Fruit fly (Drosophila melanogaster) whole organism, embryonic: ENCODE data around the gene CG32236.

ENCODE experiments used
- Aef1 ChIP-seq: fragments of 200-800 bp; sonication (Bioruptor generic); IDR thresholded peaks from 3 replicates; pipeline ENCODE4 v1.3.6; 2022; ENCODE audit warnings: missing biosample characterization, missing genetic modification characterization
- CG10431 ChIP-seq: fragments of 200-800 bp; sonication (Bioruptor generic); optimal IDR thresholded peaks from 3 replicates; lab custom pipeline; 2018; ENCODE audit warnings: missing biosample characterization, mild to moderate bottlenecking, missing genetic modification characterization
- CG12769 ChIP-seq: fragments of 200-800 bp; sonication (Bioruptor generic); optimal IDR thresholded peaks from 2 replicates; lab custom pipeline; 2019; ENCODE audit warnings: missing biosample characterization, mild to moderate bottlenecking, missing genetic modification characterization, moderate library complexity
- CG15479 ChIP-seq: fragments of 200-800 bp; sonication (Bioruptor generic); optimal IDR thresholded peaks from 3 replicates; lab custom pipeline; 2019; ENCODE audit warnings: missing biosample characterization, mild to moderate bottlenecking, missing genetic modification characterization, moderate library complexity
- CG17186 ChIP-seq: fragments of 200-800 bp; sonication (Bioruptor generic); optimal IDR thresholded peaks from 3 replicates; lab custom pipeline; 2017; ENCODE audit warnings: missing biosample characterization, missing genetic modification reagents, missing genetic modification characterization
- CG1792 ChIP-seq: fragments of 200-800 bp; sonication (Bioruptor generic); optimal IDR thresholded peaks from 2 replicates; lab custom pipeline; 2016; ENCODE audit warnings: missing biosample characterization, missing genetic modification characterization
- CG2199 ChIP-seq: fragments of 200-800 bp; sonication (Bioruptor generic); IDR thresholded peaks from 3 replicates; pipeline ENCODE4 v1.3.6; 2022; ENCODE audit warnings: missing biosample characterization, missing genetic modification characterization
- CG2889 ChIP-seq: fragments of 200-800 bp; sonication (Bioruptor generic); IDR thresholded peaks from 3 replicates; pipeline ENCODE4 v1.3.6; 2022; ENCODE audit warnings: missing biosample characterization, missing genetic modification characterization
- CG33213 ChIP-seq: fragments of 200-800 bp; sonication (Bioruptor generic); optimal IDR thresholded peaks from 3 replicates; lab custom pipeline; 2016; ENCODE audit warnings: missing biosample characterization, missing genetic modification characterization
- CG43689 ChIP-seq: fragments of 200-800 bp; sonication (Bioruptor generic); IDR thresholded peaks from 2 replicates; pipeline ENCODE4 v1.3.6; 2022; ENCODE audit warnings: missing biosample characterization, missing genetic modification characterization
- CG4424 ChIP-seq: fragments of 200-800 bp; sonication (Bioruptor generic); optimal IDR thresholded peaks from 3 replicates; lab custom pipeline; 2016; ENCODE audit warnings: missing biosample characterization, missing genetic modification characterization
- CG4730 ChIP-seq: fragments of 200-800 bp; sonication (Bioruptor generic); IDR thresholded peaks from 2 replicates; pipeline ENCODE4 v1.3.6; 2022; ENCODE audit warnings: missing biosample characterization, missing genetic modification characterization
- CG6654 ChIP-seq: fragments of 200-800 bp; sonication (Bioruptor generic); optimal IDR thresholded peaks from 2 replicates; lab custom pipeline; 2017; ENCODE audit warnings: missing biosample characterization, mild to moderate bottlenecking, missing genetic modification characterization
- CG6791 ChIP-seq: fragments of 200-800 bp; sonication (Bioruptor generic); IDR thresholded peaks from 3 replicates; pipeline ENCODE4 v1.3.6; 2022; ENCODE audit warnings: missing biosample characterization, missing genetic modification characterization; ENCODE audit not compliant: partially characterized antibody
- CG8359 ChIP-seq: fragments of 200-800 bp; sonication (Bioruptor generic); optimal IDR thresholded peaks from 2 replicates; lab custom pipeline; 2017; ENCODE audit warnings: missing biosample characterization, mild to moderate bottlenecking, missing genetic modification characterization, borderline replicate concordance
- CG8765 ChIP-seq: fragments of 200-800 bp; sonication (Bioruptor generic); IDR thresholded peaks from 2 replicates; pipeline ENCODE4 v1.3.6; 2022; ENCODE audit warnings: missing biosample characterization, missing genetic modification characterization
- CG8944 ChIP-seq: fragments of 200-800 bp; sonication (Bioruptor generic); optimal IDR thresholded peaks from 3 replicates; lab custom pipeline; 2016; ENCODE audit warnings: missing biosample characterization, missing genetic modification characterization
- CG9609 ChIP-seq: fragments of 200-800 bp; sonication (Bioruptor generic); optimal IDR thresholded peaks from 3 replicates; lab custom pipeline; 2016; ENCODE audit warnings: missing biosample characterization, missing genetic modification characterization
- CkIIα-i1 ChIP-seq: fragments of 200-800 bp; sonication (Bioruptor generic); IDR thresholded peaks from 2 replicates; pipeline ENCODE4 v1.3.6; 2022; ENCODE audit warnings: missing biosample characterization, missing genetic modification characterization
- E2f2 ChIP-seq: fragments of 200-800 bp; sonication (Bioruptor generic); IDR thresholded peaks from 2 replicates; pipeline ENCODE4 v1.3.6; 2022; ENCODE audit warnings: missing biosample characterization, missing genetic modification characterization
- Fer3 ChIP-seq: fragments of 200-800 bp; sonication (Bioruptor generic); optimal IDR thresholded peaks from 2 replicates; lab custom pipeline; 2018; ENCODE audit warnings: missing biosample characterization, mild to moderate bottlenecking, missing genetic modification characterization, moderate library complexity
- Hey ChIP-seq: fragments of 200-800 bp; sonication (Bioruptor generic); optimal IDR thresholded peaks from 3 replicates; lab custom pipeline; 2018; ENCODE audit warnings: missing biosample characterization, mild to moderate bottlenecking, missing genetic modification characterization
- HmgZ ChIP-seq: fragments of 200-800 bp; sonication (Bioruptor generic); optimal IDR thresholded peaks from 2 replicates; lab custom pipeline; 2018; ENCODE audit warnings: missing biosample characterization, mild to moderate bottlenecking, missing genetic modification characterization
- Hr39 ChIP-seq: fragments of >200 bp; optimal IDR thresholded peaks from 2 replicates; lab custom pipeline; 2017
- Hr78 ChIP-seq, 2 experiments: fragments of 200-800 bp in 1 of 2; fragments of >200 bp in 1 of 2; sonication (Bioruptor generic) in 1 of 2; optimal IDR thresholded peaks; 2 replicates each; lab custom pipeline; 2017 to 2019; ENCODE audit warnings: missing biosample characterization in 2 of 2, missing genetic modification characterization in 2 of 2, mild to moderate bottlenecking in 1 of 2, moderate library complexity in 1 of 2
- MBD-R2 ChIP-seq: fragments of 200-800 bp; sonication (Bioruptor generic); IDR thresholded peaks from 2 replicates; pipeline ENCODE4 v1.3.6; 2022; ENCODE audit warnings: missing biosample characterization, missing genetic modification characterization
- NK7.1 ChIP-seq: fragments of 200-800 bp; sonication (Bioruptor generic); optimal IDR thresholded peaks from 3 replicates; lab custom pipeline; 2016; ENCODE audit warnings: missing biosample characterization, missing genetic modification characterization
- Opbp ChIP-seq: fragments of 200-800 bp; sonication (Bioruptor generic); IDR thresholded peaks from 3 replicates; pipeline ENCODE4 v1.3.6; 2022; ENCODE audit warnings: missing biosample characterization, missing genetic modification characterization; ENCODE audit not compliant: partially characterized antibody
- Poxn ChIP-seq: fragments of 200-800 bp; sonication (Bioruptor generic); IDR thresholded peaks from 2 replicates; pipeline ENCODE4 v1.3.6; 2022; ENCODE audit warnings: missing biosample characterization, missing genetic modification characterization
- ac ChIP-seq: fragments of 200-800 bp; sonication (Bioruptor generic); optimal IDR thresholded peaks from 3 replicates; lab custom pipeline; 2017; ENCODE audit warnings: missing biosample characterization, mild to moderate bottlenecking, missing genetic modification characterization
- ara ChIP-seq: fragments of 200-800 bp; sonication (Bioruptor generic); IDR thresholded peaks from 2 replicates; pipeline ENCODE4 v1.3.6; 2022; ENCODE audit warnings: missing biosample characterization, missing genetic modification characterization
- btn ChIP-seq: fragments of 200-800 bp; sonication (Bioruptor generic); optimal IDR thresholded peaks from 2 replicates; lab custom pipeline; 2016; ENCODE audit warnings: missing biosample characterization, missing genetic modification characterization
- cg ChIP-seq: fragments of 200-800 bp; sonication (Bioruptor generic); optimal IDR thresholded peaks from 3 replicates; lab custom pipeline; 2019; ENCODE audit warnings: missing biosample characterization, mild to moderate bottlenecking, missing genetic modification characterization, moderate library complexity
- chm ChIP-seq: fragments of 200-800 bp; sonication (Bioruptor generic); IDR thresholded peaks from 2 replicates; pipeline ENCODE4 v1.3.6; 2022; ENCODE audit warnings: missing biosample characterization, missing genetic modification characterization
- ci ChIP-seq: fragments of 200-800 bp; sonication (Bioruptor generic); IDR thresholded peaks from 3 replicates; pipeline ENCODE4 v1.3.6; 2022; ENCODE audit warnings: missing biosample characterization, missing genetic modification characterization
- dan ChIP-seq: fragments of 200-800 bp; sonication (Bioruptor generic); IDR thresholded peaks from 2 replicates; pipeline ENCODE4 v1.3.6; 2022; ENCODE audit warnings: missing biosample characterization, missing genetic modification characterization
- fru ChIP-seq: fragments of >200 bp; optimal IDR thresholded peaks from 2 replicates; lab custom pipeline; 2017
- ftz-f1 ChIP-seq: fragments of 200-800 bp; sonication (Bioruptor generic); optimal IDR thresholded peaks from 2 replicates; lab custom pipeline; 2016; ENCODE audit warnings: missing biosample characterization, missing genetic modification characterization
- hth ChIP-seq: fragments of >200 bp; optimal IDR thresholded peaks from 2 replicates; lab custom pipeline; 2017; ENCODE audit warnings: inconsistent platforms
- knrl ChIP-seq: fragments of 200-800 bp; sonication (Bioruptor generic); IDR thresholded peaks from 3 replicates; pipeline ENCODE4 v1.3.6; 2022; ENCODE audit warnings: missing biosample characterization, missing genetic modification characterization; ENCODE audit not compliant: partially characterized antibody
- lbe ChIP-seq: fragments of 200-800 bp; sonication (Bioruptor generic); optimal IDR thresholded peaks from 2 replicates; lab custom pipeline; 2016; ENCODE audit warnings: missing biosample characterization, mild to moderate bottlenecking, missing genetic modification characterization
- nmo ChIP-seq: fragments of 200-800 bp; sonication (Bioruptor generic); optimal IDR thresholded peaks from 2 replicates; lab custom pipeline; 2018; ENCODE audit warnings: missing biosample characterization, mild to moderate bottlenecking, missing genetic modification characterization, moderate library complexity
- ro ChIP-seq: fragments of 200-800 bp; sonication (Bioruptor generic); IDR thresholded peaks from 2 replicates; pipeline ENCODE4 v1.3.6; 2022; ENCODE audit warnings: missing biosample characterization, missing genetic modification characterization
- run ChIP-seq: fragments of 200-800 bp; sonication (Bioruptor generic); optimal IDR thresholded peaks from 3 replicates; lab custom pipeline; 2018; ENCODE audit warnings: missing biosample characterization, mild to moderate bottlenecking, missing genetic modification characterization
- sisA ChIP-seq: fragments of 200-800 bp; sonication (Bioruptor generic); IDR thresholded peaks from 2 replicates; pipeline ENCODE4 v1.3.6; 2022; ENCODE audit warnings: missing biosample characterization, missing genetic modification characterization
- slp2 ChIP-seq: fragments of 200-800 bp; sonication (Bioruptor generic); optimal IDR thresholded peaks from 2 replicates; lab custom pipeline; 2016; ENCODE audit warnings: missing biosample characterization, missing genetic modification characterization
- sna ChIP-seq: fragments of 200-800 bp; sonication (Bioruptor generic); IDR thresholded peaks from 2 replicates; pipeline ENCODE4 v1.3.6; 2022; ENCODE audit warnings: missing biosample characterization, missing genetic modification characterization; ENCODE audit not compliant: partially characterized antibody
- vnd ChIP-seq: fragments of 200-800 bp; sonication (Bioruptor generic); IDR thresholded peaks from 3 replicates; pipeline ENCODE4 v1.3.6; 2022; ENCODE audit warnings: missing biosample characterization, missing genetic modification characterization; ENCODE audit not compliant: partially characterized antibody
- wek ChIP-seq: fragments of 200-800 bp; sonication (Bioruptor generic); optimal IDR thresholded peaks from 3 replicates; lab custom pipeline; 2018; ENCODE audit warnings: missing biosample characterization, mild to moderate bottlenecking, missing genetic modification characterization, moderate library complexity

Gene CG32236

DNA sequence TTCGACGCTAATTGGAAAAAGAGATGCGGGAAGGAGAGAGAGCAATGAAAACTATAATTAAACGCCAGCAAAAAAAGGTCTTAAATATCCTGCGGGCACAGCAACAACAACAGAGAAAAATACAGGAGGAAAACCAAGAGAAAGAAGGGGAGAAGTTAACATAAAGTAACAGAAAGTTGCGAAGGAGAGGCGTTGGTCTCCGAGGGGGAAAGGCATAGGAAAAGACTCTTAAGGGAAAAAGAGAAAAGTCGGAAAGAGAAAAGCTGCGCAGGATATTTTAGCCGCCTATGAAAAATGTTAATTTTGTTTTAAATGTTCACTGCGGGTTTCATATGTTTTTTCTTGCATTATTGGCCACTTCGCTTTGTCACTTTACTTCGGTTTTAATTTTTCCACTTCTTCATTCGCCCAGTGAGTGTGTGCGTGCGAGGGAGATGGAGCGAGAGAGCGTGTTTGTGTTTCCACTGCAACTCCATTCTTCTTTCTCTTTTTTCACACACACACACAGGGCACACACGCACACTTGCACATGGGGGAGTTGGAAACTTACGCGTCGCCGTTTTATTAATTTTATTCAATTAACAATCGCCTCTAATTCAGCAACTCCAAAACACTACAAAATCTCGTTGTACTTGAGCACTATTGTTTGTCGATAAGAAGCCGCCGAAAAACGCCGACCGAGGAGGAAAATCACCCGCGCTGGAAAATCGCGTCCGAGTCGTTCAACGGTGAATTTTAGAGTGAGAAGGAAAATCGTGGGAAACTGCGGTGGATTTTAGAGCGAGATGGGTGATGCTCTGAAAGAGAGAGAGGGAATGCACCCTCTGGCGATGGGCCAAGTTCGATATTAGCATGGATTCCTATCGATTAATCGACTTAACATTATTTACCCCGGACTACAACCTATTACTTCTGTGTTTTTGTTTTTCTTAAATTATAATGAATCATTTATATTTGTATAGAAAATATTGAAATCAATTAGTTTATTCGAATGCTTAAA, 41.5 kb downstream of the CG32236 start, which contains the start of gene Src64B (continued):
- peak; percentile 58 for TF ChIP-seq HmgZ (tag; lab: Kevin White, UChicago)
- TF ChIP-seq ci (GFP tag; lab: Robert Waterston, UW): peak; percentile 55; the same call in 2 of the 3 replicates
- no peak for TF ChIP-seq fru (lab: Kevin White, UChicago)
- no peak for TF ChIP-seq CG8765
- TF ChIP-seq E2f2: peak; percentile 17; the same call in 1 of the 2 replicates
- peak; percentile 76; the same call in 2 of the 3 replicates for TF ChIP-seq CG2199 (GFP tag; lab: Robert Waterston, UW)
- TF ChIP-seq run (tag; lab: Kevin White, UChicago): no peak
- TF ChIP-seq CG4730 (GFP tag; lab: Robert Waterston, UW): no peak
- no peak for TF ChIP-seq dan (GFP tag; lab: Robert Waterston, UW)
- peak; percentile 40; the same call in 1 of the 2 replicates for TF ChIP-seq sna (GFP tag; lab: Robert Waterston, UW)
- no peak for TF ChIP-seq Hr78 (GFP tag; optimal IDR thresholded peaks at IDR 0.05; lab: Kevin White, UChicago)
- peak; percentile 33 for TF ChIP-seq CG12769
- no peak for TF ChIP-seq CG4424 (GFP tag; lab: Kevin White, UChicago)
- TF ChIP-seq Hey: no peak
- TF ChIP-seq CG15479 (GFP tag; lab: Kevin White, UChicago): no peak
- TF ChIP-seq Poxn (GFP tag; lab: Robert Waterston, UW): no peak
- no peak for TF ChIP-seq slp2 (GFP tag; lab: Kevin White, UChicago)
- TF ChIP-seq Fer3 (tag; lab: Kevin White, UChicago): no peak
- TF ChIP-seq NK7.1 (GFP tag; lab: Kevin White, UChicago): peak; percentile 13
- no peak for TF ChIP-seq CG17186 (GFP tag; lab: Kevin White, UChicago)
- TF ChIP-seq btn (GFP tag; lab: Kevin White, UChicago): no peak
- peak; percentile 14 for TF ChIP-seq nmo (GFP tag; lab: Kevin White, UChicago)
- no peak for TF ChIP-seq Aef1 (GFP tag; lab: Robert Waterston, UW)
- TF ChIP-seq sisA (GFP tag; lab: Robert Waterston, UW): no peak
- TF ChIP-seq CG8944 (GFP tag; lab: Kevin White, UChicago): no peak
- no peak for TF ChIP-seq CG1792 (GFP tag; lab: Kevin White, UChicago)
- TF ChIP-seq ara (GFP tag; lab: Robert Waterston, UW): no peak
- TF ChIP-seq MBD-R2: peak; percentile 37; the same call in 1 of the 2 replicates
- peak; percentile 85 for TF ChIP-seq Opbp (GFP tag; lab: Robert Waterston, UW)
- peak; percentile 19 for TF ChIP-seq ftz-f1 (GFP tag; lab: Kevin White, UChicago)
- TF ChIP-seq ro (GFP tag; lab: Robert Waterston, UW): no peak
- no peak for TF ChIP-seq CkIIα-i1 (GFP tag; lab: Robert Waterston, UW)
- TF ChIP-seq CG2889 (GFP tag; lab: Robert Waterston, UW): no peak
- TF ChIP-seq CG33213: peak; percentile 20
- no peak for TF ChIP-seq CG43689 (GFP tag; lab: Robert Waterston, UW)
- 0 out of 3 replicates have a peak, but pooled peaks have one; percentile 51 for TF ChIP-seq vnd (GFP tag; lab: Robert Waterston, UW)
- TF ChIP-seq chm (GFP tag; lab: Robert Waterston, UW): peak; percentile 65
- TF ChIP-seq hth (lab: Kevin White, UChicago): no peak
- peak; percentile 68; the same call in 2 of the 3 replicates for TF ChIP-seq CG6791 (GFP tag; lab: Robert Waterston, UW)
- no peak for TF ChIP-seq lbe (GFP tag; lab: Kevin White, UChicago)
- peak; percentile 9 for TF ChIP-seq ac (GFP tag; lab: Kevin White, UChicago)
- TF ChIP-seq wek (GFP tag; lab: Kevin White, UChicago): no peak
- no peak for TF ChIP-seq Hr39 (lab: Kevin White, UChicago)
- TF ChIP-seq CG6654 (GFP tag; lab: Kevin White, UChicago): no peak
- TF ChIP-seq CG10431 (GFP tag; lab: Kevin White, UChicago): peak; percentile 59
- no peak for TF ChIP-seq CG9609 (GFP tag; lab: Kevin White, UChicago)
- TF ChIP-seq cg (GFP tag; lab: Kevin White, UChicago): peak; percentile 93
- TF ChIP-seq knrl: peak; percentile 73
- peak; percentile 88 for TF ChIP-seq CG8359
